Fruit fly (Drosophila melanogaster) whole organism, adult: ENCODE results near the gene Csk.

Source experiments
- CG7045 ChIP-seq: fragments of 200-800 bp; sonication (Bioruptor generic); optimal IDR thresholded peaks from 2 replicates; lab custom pipeline; 2017; ENCODE audit warnings: missing biosample characterization, mild to moderate bottlenecking, missing genetic modification characterization
- kay ChIP-seq: fragments of 200-800 bp; sonication (Bioruptor generic); peaks from one replicate; lab custom pipeline; 2016; ENCODE audit warnings: missing biosample characterization, missing genetic modification characterization, borderline replicate concordance
- pad ChIP-seq: fragments of 200-800 bp; sonication (Bioruptor generic); optimal IDR thresholded peaks from 3 replicates; lab custom pipeline; 2017; ENCODE audit warnings: missing biosample characterization, missing genetic modification characterization, mild to moderate bottlenecking, moderate library complexity, missing genetic modification reagents

DNA sequence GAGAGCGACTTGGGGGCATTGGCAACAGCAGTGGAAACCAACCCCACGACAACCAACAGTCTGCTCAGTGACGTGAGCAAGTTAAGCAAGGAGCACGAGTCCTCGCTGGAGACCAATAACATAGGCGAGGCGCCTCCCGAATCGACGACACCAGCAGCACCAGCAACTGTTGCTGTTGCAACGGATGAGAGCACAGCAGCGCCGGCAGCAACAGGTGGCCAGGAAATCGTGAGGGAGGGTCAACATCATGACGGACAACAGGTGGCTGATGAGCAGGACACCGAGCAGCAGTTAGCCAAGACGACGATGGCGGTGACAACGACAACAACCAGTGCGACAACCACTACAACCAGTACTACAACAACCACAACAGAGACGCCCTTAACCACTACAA is 19.4 kb upstream of the Csk start:
- TF ChIP-seq pad: no peak
- TF ChIP-seq kay: no peak
- no peak for TF ChIP-seq CG7045 (GFP tag; lab: Kevin White, UChicago)
